Worm (Caenorhabditis elegans): ENCODE measurements around the gene ccdc-149.

The ccdc-149 gene

DNA sequence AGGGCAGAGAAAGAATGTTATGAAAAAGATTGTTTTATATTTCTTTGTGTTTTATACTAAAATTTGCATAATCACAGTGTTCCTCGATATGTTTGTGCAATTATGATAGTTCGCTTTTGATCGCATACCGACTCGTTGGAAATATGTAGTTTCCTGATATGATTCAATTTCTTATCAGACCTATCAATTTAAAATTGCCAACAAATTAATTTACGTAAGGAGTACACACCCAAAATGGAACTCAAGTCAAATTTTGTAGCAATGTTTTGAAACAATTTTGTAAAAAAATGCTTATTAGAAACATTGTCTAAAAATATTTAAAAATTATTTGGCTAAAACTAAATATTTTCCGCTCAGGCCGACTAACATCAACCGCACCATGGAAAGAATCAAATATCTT, 10.7 kb downstream of the ccdc-149 start (continued):
- no peak for TF ChIP-seq aly-2 (tag; optimal IDR thresholded peaks at IDR 0.05)
- no peak for TF ChIP-seq lin-29 (GFP tag; IDR thresholded peaks at IDR 0.05)
- no peak for TF ChIP-seq skn-1 (tag; optimal IDR thresholded peaks at IDR 0.05)
- no peak for TF ChIP-seq duxl-1 (tag; optimal IDR thresholded peaks at IDR 0.05; ENCODE audit: poor library complexity)

DNA sequence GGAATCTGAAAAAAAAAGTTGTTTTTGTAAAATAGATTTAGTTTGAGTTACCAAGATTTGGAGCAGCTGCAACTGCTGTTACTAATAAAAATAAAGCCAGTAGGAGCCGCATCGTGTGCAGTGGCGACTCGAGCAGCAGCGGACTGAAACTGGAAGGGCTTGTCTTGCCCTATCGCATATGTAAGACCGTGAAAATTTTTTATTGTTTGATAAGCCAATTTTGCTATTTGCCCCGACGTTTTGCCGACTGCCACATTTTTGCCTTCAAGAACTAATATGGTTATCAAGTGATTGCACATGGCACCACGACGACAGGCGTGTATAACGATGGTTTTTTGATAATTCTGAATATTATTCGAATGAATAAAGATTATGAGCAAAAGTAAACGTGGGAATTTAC, 11.5 kb downstream of the ccdc-149 start, which contains the start of gene T25C12.3:
Gene T25C12.3 (minus strand): TSS at position 262 of the 400 bp plus-strand sequence.
- TF ChIP-seq nhr-102 (tag; optimal IDR thresholded peaks at IDR 0.05) (no peak), D1046.2 (GFP tag; IDR thresholded peaks at IDR 0.05) (no peak), pqm-1 (tag; optimal IDR thresholded peaks at IDR 0.05) (peak; percentile 82), mxl-3 (GFP tag; optimal IDR thresholded peaks at IDR 0.05) (peak; percentile 50), hlh-30 (tag; optimal IDR thresholded peaks at IDR 0.05; ENCODE audit: insufficient read depth) (no peak), aly-2 (tag; optimal IDR thresholded peaks at IDR 0.05) (no peak), fos-1 (tag; optimal IDR thresholded peaks at IDR 0.05) (no peak), hlh-11 (tag; optimal IDR thresholded peaks at IDR 0.05) (peak; percentile 51), dmd-6 (GFP tag; IDR thresholded peaks at IDR 0.05) (peak; percentile 76), lim-7 (GFP tag; IDR thresholded peaks at IDR 0.05) (no peak), ama-1 (optimal IDR thresholded peaks at IDR 0.05) (no peak), unc-62 (GFP tag; optimal IDR thresholded peaks at IDR 0.05 in 1 of 2) (peak in 1 of 2 experiments; percentile 72), unc-62 (tag; optimal IDR thresholded peaks at IDR 0.05) (no peak), T20F7.1 (GFP tag; optimal IDR thresholded peaks at IDR 0.05) (no peak), dve-1 (tag; optimal IDR thresholded peaks at IDR 0.05; ENCODE audit: insufficient read depth) (peak; percentile 40), nhr-28 (tag; optimal IDR thresholded peaks at IDR 0.05) (peak; percentile 47), mdt-29 (GFP tag; IDR thresholded peaks at IDR 0.05) (no peak), snpc-4 (tag; optimal IDR thresholded peaks at IDR 0.05) (no peak), daf-8 (GFP tag; IDR thresholded peaks at IDR 0.05) (no peak), nhr-11 (tag; optimal IDR thresholded peaks at IDR 0.05) (no peak), F26F4.8 (GFP tag; conservative IDR thresholded peaks at IDR 0.05) (no peak), daf-16 (GFP tag; optimal IDR thresholded peaks at IDR 0.05) (no peak), daf-16 (tag; optimal IDR thresholded peaks at IDR 0.05) (peak; percentile 18), nhr-111 (GFP tag; optimal IDR thresholded peaks at IDR 0.05) (no peak), zip-11 (GFP tag; IDR thresholded peaks at IDR 0.05) (no peak), tra-1 (GFP tag; IDR thresholded peaks at IDR 0.05) (peak; percentile 43), Y105C5A.15 (GFP tag; IDR thresholded peaks at IDR 0.05) (no peak), lin-15B (tag; optimal IDR thresholded peaks at IDR 0.05) (no peak), lin-1 (GFP tag; IDR thresholded peaks at IDR 0.05) (no peak), aha-1 (tag) (no peak), fkh-10 (GFP tag; optimal IDR thresholded peaks at IDR 0.05) (no peak), php-3 (GFP tag; IDR thresholded peaks at IDR 0.05) (peak; percentile 64; the same call in 1 of the 2 replicates), gei-8 (GFP tag; optimal IDR thresholded peaks at IDR 0.05) (no peak), ces-1 (GFP tag; optimal IDR thresholded peaks at IDR 0.05) (no peak), spr-1 (tag; optimal IDR thresholded peaks at IDR 0.05) (no peak), ztf-11 (tag; optimal IDR thresholded peaks at IDR 0.05) (no peak), lin-13 (GFP tag; optimal IDR thresholded peaks at IDR 0.05) (no peak)

DNA sequence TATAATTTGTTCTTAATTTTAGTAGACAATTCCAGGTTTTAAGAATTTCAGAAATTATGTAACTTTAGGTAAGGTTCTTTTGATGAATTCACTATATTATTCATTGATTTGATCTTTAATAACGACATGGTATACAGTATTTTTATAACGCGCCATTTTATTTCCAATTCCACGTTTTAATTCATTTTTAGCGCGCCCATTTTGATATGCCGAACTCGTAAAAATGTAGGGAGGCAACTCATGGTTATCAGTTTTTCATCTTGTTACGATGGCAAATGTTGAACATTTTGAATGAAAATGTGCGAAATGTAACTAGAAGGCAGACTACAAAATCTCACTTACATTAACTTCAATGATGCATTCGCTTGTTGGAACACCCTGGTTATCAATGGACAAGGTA, 12.4 kb downstream of the ccdc-149 start:
- TF ChIP-seq unc-39 (tag; optimal IDR thresholded peaks at IDR 0.05) (no peak), cey-2 (tag; optimal IDR thresholded peaks at IDR 0.05; ENCODE audit: borderline replicate concordance, insufficient read depth) (no peak), zip-11 (GFP tag; IDR thresholded peaks at IDR 0.05) (no peak), php-3 (GFP tag; IDR thresholded peaks at IDR 0.05) (peak; percentile 84), hlh-11 (tag; optimal IDR thresholded peaks at IDR 0.05) (peak; percentile 7), dmd-6 (GFP tag; IDR thresholded peaks at IDR 0.05) (peak; percentile 27; the same call in 1 of the 2 replicates), nhr-77 (tag; optimal IDR thresholded peaks at IDR 0.05) (peak; percentile 1), mep-1 (tag; optimal IDR thresholded peaks at IDR 0.05) (no peak), dpl-1 (GFP tag; optimal IDR thresholded peaks at IDR 0.05) (no peak), madf-9 (GFP tag; conservative IDR thresholded peaks at IDR 0.05) (no peak), lsy-2 (tag; optimal IDR thresholded peaks at IDR 0.05) (no peak), Y48G9A.11 (GFP tag; IDR thresholded peaks at IDR 0.05) (no peak), duxl-1 (tag; optimal IDR thresholded peaks at IDR 0.05; ENCODE audit: poor library complexity) (no peak), nhr-28 (tag; optimal IDR thresholded peaks at IDR 0.05) (peak; percentile 88), snpc-4 (tag; optimal IDR thresholded peaks at IDR 0.05) (no peak), F49E8.2 (tag; optimal IDR thresholded peaks at IDR 0.05; ENCODE audit: borderline replicate concordance) (no peak), mdl-1 (tag; optimal IDR thresholded peaks at IDR 0.05) (no peak), F10B5.3 (tag; optimal IDR thresholded peaks at IDR 0.05) (no peak)

Measured in whole organism, L4 larva.